Fruit fly (Drosophila melanogaster) whole organism, embryonic: ENCODE results near the gene CG31431.

Source experiments
- Ada2b ChIP-seq: fragments of 200-800 bp; sonication (Bioruptor generic); IDR thresholded peaks from 2 replicates; pipeline ENCODE4 v1.3.6; 2022; ENCODE audit warnings: missing biosample characterization, missing genetic modification characterization
- Bdp1 ChIP-seq: fragments of 200-800 bp; sonication (Bioruptor generic); optimal IDR thresholded peaks from 3 replicates; lab custom pipeline; 2016; ENCODE audit warnings: missing biosample characterization, missing genetic modification characterization
- CG10654 ChIP-seq: fragments of 200-800 bp; sonication (Bioruptor generic); optimal IDR thresholded peaks from 2 replicates; lab custom pipeline; 2016; ENCODE audit warnings: missing biosample characterization, missing genetic modification characterization
- CG12299 ChIP-seq: fragments of 200-800 bp; sonication (Bioruptor generic); optimal IDR thresholded peaks from 2 replicates; lab custom pipeline; 2018; ENCODE audit warnings: missing biosample characterization, mild to moderate bottlenecking, missing genetic modification characterization
- CG12659 ChIP-seq: fragments of 200-800 bp; sonication (Bioruptor generic); optimal IDR thresholded peaks from 3 replicates; lab custom pipeline; 2017; ENCODE audit warnings: mild to moderate bottlenecking, missing biosample characterization, missing genetic modification reagents, missing genetic modification characterization
- CG1529 ChIP-seq: fragments of 200-800 bp; sonication (Bioruptor generic); optimal IDR thresholded peaks from 3 replicates; lab custom pipeline; 2018; ENCODE audit warnings: missing biosample characterization, missing genetic modification characterization
- CG1603 ChIP-seq: fragments of 200-800 bp; sonication (Bioruptor generic); optimal IDR thresholded peaks from 2 replicates; lab custom pipeline; 2019; ENCODE audit warnings: missing biosample characterization, mild to moderate bottlenecking, missing genetic modification characterization, moderate library complexity
- CG16813 ChIP-seq: fragments of 200-800 bp; sonication (Bioruptor generic); IDR thresholded peaks from 3 replicates; pipeline ENCODE4 v1.3.6; 2022; ENCODE audit warnings: missing biosample characterization, missing genetic modification characterization; ENCODE audit not compliant: partially characterized antibody
- CG17328 ChIP-seq: fragments of 200-800 bp; sonication (Bioruptor generic); IDR thresholded peaks from 2 replicates; pipeline ENCODE4 v1.3.6; 2022; ENCODE audit warnings: missing biosample characterization, missing genetic modification characterization
- CG34376 ChIP-seq: fragments of 200-800 bp; sonication (Bioruptor generic); optimal IDR thresholded peaks from 2 replicates; lab custom pipeline; 2018; ENCODE audit warnings: missing biosample characterization, mild to moderate bottlenecking, missing genetic modification characterization
- CG3838 ChIP-seq: fragments of 200-800 bp; sonication (Bioruptor generic); optimal IDR thresholded peaks from 3 replicates; lab custom pipeline; 2016; ENCODE audit warnings: missing biosample characterization, missing genetic modification characterization
- CG5953 ChIP-seq: fragments of 200-800 bp; sonication (Bioruptor generic); IDR thresholded peaks from 2 replicates; pipeline ENCODE4 v1.3.6; 2022; ENCODE audit warnings: missing biosample characterization, missing genetic modification characterization
- CG6254 ChIP-seq: fragments of 200-800 bp; sonication (Bioruptor generic); optimal IDR thresholded peaks from 3 replicates; lab custom pipeline; 2017; ENCODE audit warnings: mild to moderate bottlenecking, missing biosample characterization, missing genetic modification reagents, missing genetic modification characterization
- CG7786 ChIP-seq: fragments of 200-800 bp; sonication (Bioruptor generic); optimal IDR thresholded peaks from 2 replicates; lab custom pipeline; 2016; ENCODE audit warnings: missing biosample characterization, missing genetic modification characterization
- CG8478 ChIP-seq: fragments of >200 bp; optimal IDR thresholded peaks from 2 replicates; lab custom pipeline; 2018
- CG9437 ChIP-seq: fragments of 200-800 bp; sonication (Bioruptor generic); optimal IDR thresholded peaks from 2 replicates; lab custom pipeline; 2018; ENCODE audit warnings: missing biosample characterization, mild to moderate bottlenecking, missing genetic modification characterization
- CG9727 ChIP-seq: fragments of 200-800 bp; sonication (Bioruptor generic); optimal IDR thresholded peaks from 3 replicates; lab custom pipeline; 2017; ENCODE audit warnings: missing biosample characterization, mild to moderate bottlenecking, missing genetic modification characterization
- CG9797 ChIP-seq: fragments of 200-800 bp; sonication (Bioruptor generic); optimal IDR thresholded peaks from 3 replicates; lab custom pipeline; 2018; ENCODE audit warnings: missing biosample characterization, mild to moderate bottlenecking, missing genetic modification characterization
- CoRest ChIP-seq: fragments of 200-800 bp; sonication (Bioruptor generic); optimal IDR thresholded peaks from 3 replicates; lab custom pipeline; 2018; ENCODE audit warnings: missing biosample characterization, mild to moderate bottlenecking, missing genetic modification characterization, moderate library complexity
- Dbx ChIP-seq: fragments of 200-800 bp; sonication (Bioruptor generic); IDR thresholded peaks from 3 replicates; pipeline ENCODE4 v1.3.6; 2022; ENCODE audit warnings: missing biosample characterization, missing genetic modification characterization
- Ets65A ChIP-seq: fragments of 200-800 bp; sonication (Bioruptor generic); peaks from one replicate; lab custom pipeline; 2016; ENCODE audit warnings: missing biosample characterization, missing genetic modification characterization
- GATAe ChIP-seq: fragments of 200-800 bp; sonication (Bioruptor generic); conservative IDR thresholded peaks from 2 replicates; pipeline ENCODE4 v1.3.6; 2022; ENCODE audit warnings: missing biosample characterization, missing genetic modification characterization
- HLH54F ChIP-seq: fragments of 200-800 bp; sonication (Bioruptor generic); optimal IDR thresholded peaks from 3 replicates; lab custom pipeline; 2016; ENCODE audit warnings: missing biosample characterization, missing genetic modification characterization
- NC2β ChIP-seq: fragments of 200-800 bp; sonication (Bioruptor generic); optimal IDR thresholded peaks from 2 replicates; lab custom pipeline; 2016; ENCODE audit warnings: missing biosample characterization, missing genetic modification characterization
- Opbp ChIP-seq: fragments of 200-800 bp; sonication (Bioruptor generic); IDR thresholded peaks from 3 replicates; pipeline ENCODE4 v1.3.6; 2022; ENCODE audit warnings: missing biosample characterization, missing genetic modification characterization; ENCODE audit not compliant: partially characterized antibody
- Pdp1 ChIP-seq, 2 experiments: fragments of 200-800 bp; sonication (Bioruptor generic); optimal IDR thresholded peaks; 3 replicates each; lab custom pipeline; 2016; ENCODE audit warnings: missing biosample characterization in 2 of 2, missing genetic modification characterization in 2 of 2, mild to moderate bottlenecking in 1 of 2, moderate library complexity in 1 of 2
- TFAM ChIP-seq: fragments of 200-800 bp; sonication (Bioruptor generic); optimal IDR thresholded peaks from 2 replicates; lab custom pipeline; 2017; ENCODE audit warnings: missing biosample characterization, missing genetic modification characterization, inconsistent platforms
- Xrp1 ChIP-seq: fragments of 200-800 bp; sonication (Bioruptor generic); IDR thresholded peaks from 2 replicates; pipeline ENCODE4 v1.3.6; 2022; ENCODE audit warnings: missing biosample characterization, missing genetic modification characterization
- ara ChIP-seq: fragments of 200-800 bp; sonication (Bioruptor generic); IDR thresholded peaks from 2 replicates; pipeline ENCODE4 v1.3.6; 2022; ENCODE audit warnings: missing biosample characterization, missing genetic modification characterization
- da ChIP-seq: fragments of 200-800 bp; sonication (Bioruptor generic); optimal IDR thresholded peaks from 2 replicates; lab custom pipeline; 2016; ENCODE audit warnings: missing biosample characterization, missing genetic modification characterization
- dimm ChIP-seq: fragments of 200-800 bp; sonication (Bioruptor generic); IDR thresholded peaks from 2 replicates; pipeline ENCODE4 v1.3.6; 2022; ENCODE audit warnings: missing biosample characterization, missing genetic modification characterization
- dmrt99B ChIP-seq: fragments of 200-800 bp; sonication (Bioruptor generic); optimal IDR thresholded peaks from 2 replicates; lab custom pipeline; 2018; ENCODE audit warnings: missing biosample characterization, mild to moderate bottlenecking, missing genetic modification characterization, moderate library complexity
- dpn ChIP-seq, 2 experiments: fragments of 200-800 bp; sonication (Bioruptor generic); optimal IDR thresholded peaks; 3 replicates each; lab custom pipeline; 2016; ENCODE audit warnings: missing biosample characterization in 2 of 2, missing genetic modification characterization in 2 of 2
- emc ChIP-seq: fragments of 200-800 bp; sonication (Bioruptor generic); optimal IDR thresholded peaks from 2 replicates; lab custom pipeline; 2016; ENCODE audit warnings: missing biosample characterization, missing genetic modification characterization
- gsb-n ChIP-seq: fragments of 200-800 bp; sonication (Bioruptor generic); optimal IDR thresholded peaks from 3 replicates; lab custom pipeline; 2018; ENCODE audit warnings: missing biosample characterization, mild to moderate bottlenecking, missing genetic modification characterization
- kay ChIP-seq: fragments of 200-800 bp; sonication (Bioruptor generic); optimal IDR thresholded peaks from 2 replicates; lab custom pipeline; 2016; ENCODE audit warnings: missing biosample characterization, missing genetic modification characterization
- kni ChIP-seq: fragments of 200-800 bp; sonication (Bioruptor generic); optimal IDR thresholded peaks from 3 replicates; lab custom pipeline; 2017; ENCODE audit warnings: mild to moderate bottlenecking, missing biosample characterization, missing genetic modification reagents, missing genetic modification characterization
- lmd ChIP-seq: fragments of 200-800 bp; sonication (Bioruptor generic); IDR thresholded peaks from 2 replicates; pipeline ENCODE4 v1.3.6; 2022; ENCODE audit warnings: missing biosample characterization, missing genetic modification characterization
- odd ChIP-seq: fragments of 200-800 bp; sonication (Bioruptor generic); optimal IDR thresholded peaks from 2 replicates; lab custom pipeline; 2017; ENCODE audit warnings: missing biosample characterization, mild to moderate bottlenecking, missing genetic modification characterization
- pan ChIP-seq, 4 experiments: fragments of >200 bp in 3 of 4; fragments of 200-800 bp in 1 of 4; sonication (Bioruptor generic) in 1 of 4; optimal IDR thresholded peaks in 3 of 4; IDR thresholded peaks in 1 of 4; 2 replicates each; pipeline versions ENCODE4 v1.3.6 to Lab custom; 2017 to 2022; ENCODE audit warnings: missing biosample characterization in 2 of 4, missing genetic modification characterization in 2 of 4, mixed read lengths in 1 of 4
- pnt ChIP-seq: fragments of 200-800 bp; sonication (Bioruptor generic); optimal IDR thresholded peaks from 3 replicates; lab custom pipeline; 2016; ENCODE audit warnings: missing biosample characterization, missing genetic modification characterization
- pros ChIP-seq: fragments of 200-800 bp; sonication (Bioruptor generic); optimal IDR thresholded peaks from 3 replicates; lab custom pipeline; 2019; ENCODE audit warnings: missing biosample characterization, mild to moderate bottlenecking, missing genetic modification characterization, moderate library complexity
- rib ChIP-seq: fragments of 200-800 bp; sonication (Bioruptor generic); IDR thresholded peaks from 2 replicates; pipeline ENCODE4 v1.3.6; 2022; ENCODE audit warnings: missing biosample characterization, missing genetic modification characterization
- shn ChIP-seq: fragments of 200-800 bp; sonication (Bioruptor generic); optimal IDR thresholded peaks from 3 replicates; lab custom pipeline; 2016; ENCODE audit warnings: missing biosample characterization, missing genetic modification characterization
- sima ChIP-seq: fragments of 200-800 bp; sonication (Bioruptor generic); optimal IDR thresholded peaks from 2 replicates; lab custom pipeline; 2016; ENCODE audit warnings: missing biosample characterization, missing genetic modification characterization
- slp2 ChIP-seq: fragments of 200-800 bp; sonication (Bioruptor generic); optimal IDR thresholded peaks from 2 replicates; lab custom pipeline; 2016; ENCODE audit warnings: missing biosample characterization, missing genetic modification characterization
- so ChIP-seq: fragments of 200-800 bp; sonication (Bioruptor generic); IDR thresholded peaks from 3 replicates; pipeline ENCODE4 v1.3.6; 2022; ENCODE audit warnings: missing biosample characterization, missing genetic modification characterization
- z ChIP-seq: fragments of 200-800 bp; sonication (Bioruptor generic); IDR thresholded peaks from 3 replicates; pipeline ENCODE4 v1.3.6; 2022; ENCODE audit warnings: missing biosample characterization, missing genetic modification characterization
- zen ChIP-seq: fragments of 200-800 bp; sonication (Bioruptor generic); optimal IDR thresholded peaks from 3 replicates; lab custom pipeline; 2018; ENCODE audit warnings: missing biosample characterization, mild to moderate bottlenecking, missing genetic modification characterization, moderate library complexity

The CG31431 gene

dm6 chr3R:21870158-21870971 is at the start of gene CG31431 (continued):
- peak; percentile 90 for TF ChIP-seq odd (GFP tag; lab: Kevin White, UChicago)
- no peak for TF ChIP-seq CG8478 (lab: Kevin White, UChicago)
- peak; percentile 94 for TF ChIP-seq sima (GFP tag; lab: Kevin White, UChicago)
- peak; percentile 97 for TF ChIP-seq CG9727 (GFP tag; lab: Kevin White, UChicago)
- peak; percentile 93 for TF ChIP-seq gsb-n (tag; lab: Kevin White, UChicago)
- TF ChIP-seq CoRest: peak; percentile 97
- peak; percentile 94 for TF ChIP-seq shn (GFP tag; lab: Kevin White, UChicago)
- TF ChIP-seq pros (GFP tag; lab: Kevin White, UChicago): peak; percentile 67
- TF ChIP-seq CG1529 (GFP tag; lab: Kevin White, UChicago): peak; percentile 91
- peak; percentile 13 for TF ChIP-seq CG9797 (GFP tag; lab: Kevin White, UChicago)
- peak; percentile 96 for TF ChIP-seq CG17328
- peak; percentile 97 for TF ChIP-seq CG34376 (GFP tag; lab: Kevin White, UChicago)
- TF ChIP-seq pnt (GFP tag; lab: Kevin White, UChicago): peak; percentile 95
- peak; percentile 98 for TF ChIP-seq Ada2b
- TF ChIP-seq CG16813 (GFP tag; lab: Robert Waterston, UW): no peak
- TF ChIP-seq CG12659 (GFP tag; lab: Kevin White, UChicago): peak; percentile 98
- TF ChIP-seq Opbp (GFP tag; lab: Robert Waterston, UW): no peak
- peak; percentile 89 for TF ChIP-seq kni
- TF ChIP-seq lmd: peak; percentile 98
- TF ChIP-seq CG12299 (tag; lab: Kevin White, UChicago): peak; percentile 96
- TF ChIP-seq ara (GFP tag; lab: Robert Waterston, UW): peak; percentile 97
- peak; percentile 72; the same call in 2 of the 3 replicates for TF ChIP-seq z (GFP tag; lab: Robert Waterston, UW)
- peak; percentile 89 for TF ChIP-seq CG6254 (GFP tag; lab: Kevin White, UChicago)
- TF ChIP-seq GATAe (GFP tag; lab: Robert Waterston, UW): peak; percentile 94
- TF ChIP-seq TFAM (GFP tag; lab: Kevin White, UChicago): peak; percentile 78
- TF ChIP-seq dmrt99B (tag; lab: Kevin White, UChicago): peak; percentile 98
- peak; percentile 90 for TF ChIP-seq CG9437 (GFP tag; lab: Kevin White, UChicago)
- peak; percentile 98 for TF ChIP-seq Dbx (GFP tag; lab: Robert Waterston, UW)
- TF ChIP-seq CG5953 (GFP tag; lab: Robert Waterston, UW): peak; percentile 86
- TF ChIP-seq dimm: peak; percentile 86
- TF ChIP-seq CG7786 (GFP tag; lab: Kevin White, UChicago): peak; percentile 98
- peak; percentile 97 for TF ChIP-seq so (GFP tag; lab: Robert Waterston, UW)
- peak; percentile 97 for TF ChIP-seq NC2β (GFP tag; lab: Kevin White, UChicago)
- peak; percentile 97 for TF ChIP-seq zen (tag; lab: Kevin White, UChicago)
- peak; percentile 90 for TF ChIP-seq CG3838
- TF ChIP-seq da (GFP tag; lab: Kevin White, UChicago): peak; percentile 93
- peak; percentile 97 for TF ChIP-seq dpn (GFP tag; optimal IDR thresholded peaks at IDR 0.05; lab: Kevin White, UChicago)
- peak; percentile 98 for TF ChIP-seq Pdp1 (GFP tag; optimal IDR thresholded peaks at IDR 0.05; lab: Kevin White, UChicago)
- peak; percentile 97 for TF ChIP-seq HLH54F (GFP tag; lab: Kevin White, UChicago)
- TF ChIP-seq slp2 (GFP tag; lab: Kevin White, UChicago): peak; percentile 95
- no peak for TF ChIP-seq pan (optimal IDR thresholded peaks at IDR 0.05; lab: Kevin White, UChicago)
- peak in 1 of 2 experiments; percentile 98 for TF ChIP-seq pan (GFP tag; optimal IDR thresholded peaks at IDR 0.05 in 1 of 2, IDR thresholded peaks at IDR 0.05 in 1 of 2)
- TF ChIP-seq CG10654 (GFP tag; lab: Kevin White, UChicago): peak; percentile 97
- TF ChIP-seq emc: peak; percentile 97
- TF ChIP-seq Bdp1 (GFP tag; lab: Kevin White, UChicago): peak; percentile 88
- TF ChIP-seq rib (GFP tag; lab: Robert Waterston, UW): peak; percentile 98
- peak; percentile 98 for TF ChIP-seq CG1603 (tag; lab: Kevin White, UChicago)
- peak; percentile 95 for TF ChIP-seq kay
- TF ChIP-seq Xrp1: peak; percentile 97
- peak; percentile 99 for TF ChIP-seq Ets65A (GFP tag; lab: Kevin White, UChicago)
